Worm (Caenorhabditis elegans) whole organism, L3 larva: Measurements from ENCODE around the gene ZK596.3.

ENCODE experiments used
- ceh-82 ChIP-seq: fragments of 150-350 bp; optimal IDR thresholded peaks from 2 replicates; lab custom pipeline; 2014; ENCODE audit warnings: missing biosample characterization, missing genetic modification characterization
- daf-12 ChIP-seq: fragments of 150-350 bp; optimal IDR thresholded peaks from 2 replicates; lab custom pipeline; 2014; ENCODE audit warnings: missing biosample characterization, missing genetic modification reagents, missing genetic modification characterization
- elt-2 ChIP-seq: sonication (generic microtip); optimal IDR thresholded peaks from 2 replicates; lab custom pipeline; 2016; ENCODE audit warnings: missing genetic modification reagents, mild to moderate bottlenecking, missing genetic modification characterization, missing compliant biosample characterization
- nhr-23 ChIP-seq: fragments of 150-350 bp; optimal IDR thresholded peaks from 2 replicates; lab custom pipeline; 2014; ENCODE audit warnings: missing biosample characterization, missing genetic modification reagents, missing genetic modification characterization

DNA sequence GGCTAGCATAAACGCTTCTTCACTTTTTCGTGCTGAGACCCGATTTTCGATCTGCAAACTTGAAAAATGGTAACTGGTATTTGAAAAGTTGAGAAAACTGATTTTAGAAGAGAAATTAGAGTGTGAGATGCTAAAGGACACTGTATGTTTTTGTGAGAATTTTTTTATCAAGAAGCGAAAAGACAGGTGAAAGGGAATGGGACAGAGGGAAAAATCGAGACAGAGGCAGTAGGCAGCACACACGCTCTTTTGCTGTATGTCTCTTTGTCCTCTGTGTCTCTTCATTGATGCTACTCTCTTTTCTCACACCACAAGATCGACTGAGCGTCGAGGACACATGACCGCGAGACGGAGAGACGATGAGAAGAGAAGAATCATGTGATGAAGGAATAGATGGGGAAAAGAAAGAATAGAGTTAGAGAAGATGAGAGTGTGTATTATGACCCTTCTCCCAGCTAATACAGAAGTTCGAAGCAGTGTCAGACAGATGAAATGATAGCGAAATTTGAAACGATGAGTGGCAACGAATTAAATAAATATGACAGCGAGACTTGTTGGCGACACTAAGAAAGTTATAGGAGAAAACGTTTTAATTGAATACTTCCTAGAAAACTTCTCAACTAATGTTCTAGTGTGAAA lies 31.8 kb upstream of the ZK596.3 start, which contains the start of gene lgg-2:
- no peak for TF ChIP-seq daf-12 (tag; lab: Kevin White, UChicago)
- peak; percentile 63 for TF ChIP-seq ceh-82 (tag; lab: Kevin White, UChicago)
- TF ChIP-seq nhr-23 (tag; lab: Kevin White, UChicago) = peak; percentile 99
- peak; percentile 92 for TF ChIP-seq elt-2 (tag; lab: Kevin White, UChicago)
